Fruit fly (Drosophila melanogaster) whole organism, embryonic: ENCODE data around the gene Mybbp1A.

ENCODE experiments used
- Adf1 ChIP-seq: fragments of 200-800 bp; sonication (Bioruptor generic); IDR thresholded peaks from 2 replicates; pipeline ENCODE4 v1.3.6; 2022; ENCODE audit warnings: missing biosample characterization, missing genetic modification characterization
- Atf6 ChIP-seq: fragments of 200-800 bp; sonication (Bioruptor generic); IDR thresholded peaks from 2 replicates; pipeline ENCODE4 v1.3.6; 2022; ENCODE audit warnings: missing biosample characterization, missing genetic modification characterization
- C15 ChIP-seq: fragments of 200-800 bp; sonication (Bioruptor generic); IDR thresholded peaks from 3 replicates; pipeline ENCODE4 v1.3.6; 2022; ENCODE audit warnings: missing biosample characterization, missing genetic modification characterization
- CG11560 ChIP-seq: fragments of 200-800 bp; sonication (Bioruptor generic); IDR thresholded peaks from 3 replicates; pipeline ENCODE4 v1.3.6; 2022; ENCODE audit warnings: missing biosample characterization, missing genetic modification characterization
- CG11696 ChIP-seq: fragments of 200-800 bp; sonication (Bioruptor generic); IDR thresholded peaks from 2 replicates; pipeline ENCODE4 v1.3.6; 2022; ENCODE audit warnings: missing biosample characterization, missing genetic modification characterization
- CG14860 ChIP-seq: fragments of 200-800 bp; sonication (Bioruptor generic); IDR thresholded peaks from 3 replicates; pipeline ENCODE4 v1.3.6; 2022; ENCODE audit warnings: missing biosample characterization, missing genetic modification characterization; ENCODE audit not compliant: partially characterized antibody
- CG16863 ChIP-seq: fragments of 200-800 bp; sonication (Bioruptor generic); optimal IDR thresholded peaks from 3 replicates; lab custom pipeline; 2016; ENCODE audit warnings: missing biosample characterization, missing genetic modification characterization
- CG17568 ChIP-seq: fragments of 200-800 bp; sonication (Bioruptor generic); optimal IDR thresholded peaks from 2 replicates; lab custom pipeline; 2018; ENCODE audit warnings: missing biosample characterization, mild to moderate bottlenecking, missing genetic modification characterization, moderate library complexity
- CG17829 ChIP-seq: fragments of 200-800 bp; optimal IDR thresholded peaks from 2 replicates; lab custom pipeline; 2019; ENCODE audit warnings: missing biosample characterization, mild to moderate bottlenecking, missing genetic modification characterization, moderate library complexity
- CG1792 ChIP-seq: fragments of 200-800 bp; sonication (Bioruptor generic); optimal IDR thresholded peaks from 2 replicates; lab custom pipeline; 2016; ENCODE audit warnings: missing biosample characterization, missing genetic modification characterization
- CG18476 ChIP-seq: fragments of 200-800 bp; sonication (Bioruptor generic); optimal IDR thresholded peaks from 2 replicates; lab custom pipeline; 2016; ENCODE audit warnings: missing biosample characterization, mild to moderate bottlenecking, missing genetic modification characterization
- CG18619 ChIP-seq: fragments of 200-800 bp; sonication (Bioruptor generic); optimal IDR thresholded peaks from 3 replicates; lab custom pipeline; 2017; ENCODE audit warnings: missing biosample characterization, mild to moderate bottlenecking, missing genetic modification characterization
- CG2199 ChIP-seq: fragments of 200-800 bp; sonication (Bioruptor generic); IDR thresholded peaks from 3 replicates; pipeline ENCODE4 v1.3.6; 2022; ENCODE audit warnings: missing biosample characterization, missing genetic modification characterization
- CG2202 ChIP-seq: fragments of 200-800 bp; sonication (Bioruptor generic); optimal IDR thresholded peaks from 2 replicates; lab custom pipeline; 2018; ENCODE audit warnings: missing biosample characterization, mild to moderate bottlenecking, missing genetic modification characterization
- CG2712 ChIP-seq: fragments of 200-800 bp; optimal IDR thresholded peaks from 3 replicates; lab custom pipeline; 2019; ENCODE audit warnings: missing biosample characterization, mild to moderate bottlenecking, missing genetic modification characterization, moderate library complexity
- CG34422 ChIP-seq: fragments of 200-800 bp; sonication (Bioruptor generic); IDR thresholded peaks from 3 replicates; pipeline ENCODE4 v1.3.6; 2022; ENCODE audit warnings: missing biosample characterization, missing genetic modification characterization
- CG6854 ChIP-seq: fragments of 200-800 bp; sonication (Bioruptor generic); optimal IDR thresholded peaks from 3 replicates; lab custom pipeline; 2017; ENCODE audit warnings: missing biosample characterization, mild to moderate bottlenecking, missing genetic modification characterization
- CG7372 ChIP-seq: fragments of 200-800 bp; sonication (Bioruptor generic); IDR thresholded peaks from 2 replicates; pipeline ENCODE4 v1.3.6; 2022; ENCODE audit warnings: missing biosample characterization, missing genetic modification characterization
- CG7928 ChIP-seq: fragments of 200-800 bp; sonication (Bioruptor generic); optimal IDR thresholded peaks from 2 replicates; lab custom pipeline; 2017; ENCODE audit warnings: missing biosample characterization, mild to moderate bottlenecking, missing genetic modification characterization
- CG8944 ChIP-seq: fragments of 200-800 bp; sonication (Bioruptor generic); optimal IDR thresholded peaks from 3 replicates; lab custom pipeline; 2016; ENCODE audit warnings: missing biosample characterization, missing genetic modification characterization
- Ets65A ChIP-seq: fragments of 200-800 bp; sonication (Bioruptor generic); peaks from one replicate; lab custom pipeline; 2016; ENCODE audit warnings: missing biosample characterization, missing genetic modification characterization
- H2.0 ChIP-seq: fragments of 200-800 bp; sonication (Bioruptor generic); IDR thresholded peaks from 2 replicates; pipeline ENCODE4 v1.3.6; 2022; ENCODE audit warnings: missing biosample characterization, missing genetic modification characterization
- HmgZ ChIP-seq: fragments of 200-800 bp; sonication (Bioruptor generic); optimal IDR thresholded peaks from 2 replicates; lab custom pipeline; 2018; ENCODE audit warnings: missing biosample characterization, mild to moderate bottlenecking, missing genetic modification characterization
- Jarid2 ChIP-seq: fragments of 200-800 bp; sonication (Bioruptor generic); optimal IDR thresholded peaks from 3 replicates; lab custom pipeline; 2017; ENCODE audit warnings: mild to moderate bottlenecking, missing biosample characterization, missing genetic modification reagents, missing genetic modification characterization
- Neu2 ChIP-seq: fragments of 200-800 bp; sonication (Bioruptor generic); optimal IDR thresholded peaks from 3 replicates; lab custom pipeline; 2016; ENCODE audit warnings: missing biosample characterization, missing genetic modification characterization, borderline replicate concordance
- Nf-YB ChIP-seq: fragments of 200-800 bp; sonication (Bioruptor generic); optimal IDR thresholded peaks from 3 replicates; lab custom pipeline; 2019; ENCODE audit warnings: missing biosample characterization, mild to moderate bottlenecking, missing genetic modification characterization, moderate library complexity
- Ravus ChIP-seq: fragments of 200-800 bp; sonication (Bioruptor generic); IDR thresholded peaks from 2 replicates; pipeline ENCODE4 v1.3.6; 2022; ENCODE audit warnings: missing biosample characterization, missing genetic modification characterization
- Six4 ChIP-seq: fragments of 200-800 bp; sonication (Bioruptor generic); optimal IDR thresholded peaks from 2 replicates; lab custom pipeline; 2016; ENCODE audit warnings: missing biosample characterization, missing genetic modification characterization
- Sry-β ChIP-seq: fragments of 200-800 bp; sonication (Bioruptor generic); optimal IDR thresholded peaks from 2 replicates; lab custom pipeline; 2018; ENCODE audit warnings: missing biosample characterization, mild to moderate bottlenecking, missing genetic modification characterization, moderate library complexity
- ap ChIP-seq: fragments of 200-800 bp; sonication (Bioruptor generic); IDR thresholded peaks from 2 replicates; pipeline ENCODE4 v1.3.6; 2022; ENCODE audit warnings: missing biosample characterization, missing genetic modification characterization
- btn ChIP-seq: fragments of 200-800 bp; sonication (Bioruptor generic); optimal IDR thresholded peaks from 2 replicates; lab custom pipeline; 2016; ENCODE audit warnings: missing biosample characterization, missing genetic modification characterization
- cg ChIP-seq: fragments of 200-800 bp; sonication (Bioruptor generic); optimal IDR thresholded peaks from 3 replicates; lab custom pipeline; 2019; ENCODE audit warnings: missing biosample characterization, mild to moderate bottlenecking, missing genetic modification characterization, moderate library complexity
- danr ChIP-seq: fragments of 200-800 bp; sonication (Bioruptor generic); IDR thresholded peaks from 2 replicates; pipeline ENCODE4 v1.3.6; 2022; ENCODE audit warnings: missing biosample characterization, missing genetic modification characterization
- esg ChIP-seq: fragments of 200-800 bp; sonication (Bioruptor generic); conservative IDR thresholded peaks from 2 replicates; pipeline ENCODE4 v1.3.6; 2022; ENCODE audit warnings: missing biosample characterization, missing genetic modification characterization
- fru ChIP-seq: fragments of >200 bp; optimal IDR thresholded peaks from 2 replicates; lab custom pipeline; 2017
- gsb ChIP-seq: fragments of 200-800 bp; sonication (Bioruptor generic); IDR thresholded peaks from 2 replicates; pipeline ENCODE4 v1.3.6; 2022; ENCODE audit warnings: missing biosample characterization, missing genetic modification characterization
- hkb ChIP-seq, 2 experiments: fragments of 200-800 bp in 1 of 2; fragments of >200 bp in 1 of 2; sonication (Bioruptor generic) in 1 of 2; IDR thresholded peaks in 1 of 2; optimal IDR thresholded peaks in 1 of 2; 2 replicates each; pipeline versions ENCODE4 v1.3.6 to Lab custom; 2017 to 2022; ENCODE audit warnings: missing biosample characterization in 1 of 2, missing genetic modification characterization in 1 of 2
- knrl ChIP-seq: fragments of 200-800 bp; sonication (Bioruptor generic); IDR thresholded peaks from 3 replicates; pipeline ENCODE4 v1.3.6; 2022; ENCODE audit warnings: missing biosample characterization, missing genetic modification characterization; ENCODE audit not compliant: partially characterized antibody
- nerfin-1 ChIP-seq: fragments of 200-800 bp; sonication (Bioruptor generic); optimal IDR thresholded peaks from 3 replicates; lab custom pipeline; 2019; ENCODE audit warnings: missing biosample characterization, mild to moderate bottlenecking, missing genetic modification characterization, moderate library complexity
- nom ChIP-seq: fragments of 200-800 bp; sonication (Bioruptor generic); optimal IDR thresholded peaks from 2 replicates; lab custom pipeline; 2017; ENCODE audit warnings: missing biosample characterization, missing genetic modification characterization, mild to moderate bottlenecking, moderate library complexity, missing genetic modification reagents
- pb ChIP-seq: fragments of 200-800 bp; sonication (Bioruptor generic); optimal IDR thresholded peaks from 3 replicates; lab custom pipeline; 2016; ENCODE audit warnings: missing biosample characterization, missing genetic modification characterization
- pho ChIP-seq: fragments of 200-800 bp; sonication (Bioruptor generic); optimal IDR thresholded peaks from 2 replicates; lab custom pipeline; 2016; ENCODE audit warnings: missing biosample characterization, missing genetic modification characterization
- phol ChIP-seq: fragments of 200-800 bp; sonication (Bioruptor generic); optimal IDR thresholded peaks from 3 replicates; lab custom pipeline; 2018; ENCODE audit warnings: missing biosample characterization, mild to moderate bottlenecking, missing genetic modification characterization, moderate library complexity
- pum ChIP-seq: fragments of 200-800 bp; sonication (Bioruptor generic); optimal IDR thresholded peaks from 2 replicates; lab custom pipeline; 2016; ENCODE audit warnings: missing biosample characterization, missing genetic modification characterization
- repo ChIP-seq: fragments of 200-800 bp; sonication (Bioruptor generic); optimal IDR thresholded peaks from 2 replicates; lab custom pipeline; 2016; ENCODE audit warnings: missing biosample characterization, missing genetic modification characterization
- scrt ChIP-seq: fragments of 200-800 bp; sonication (Bioruptor generic); optimal IDR thresholded peaks from 2 replicates; lab custom pipeline; 2018; ENCODE audit warnings: missing biosample characterization, mild to moderate bottlenecking, missing genetic modification characterization, moderate library complexity
- sens ChIP-seq: fragments of 200-800 bp; sonication (Bioruptor generic); peaks from one replicate; lab custom pipeline; 2016; ENCODE audit warnings: missing biosample characterization, missing genetic modification characterization
- tap ChIP-seq: fragments of 200-800 bp; optimal IDR thresholded peaks from 3 replicates; lab custom pipeline; 2019; ENCODE audit warnings: missing biosample characterization, mild to moderate bottlenecking, missing genetic modification characterization, moderate library complexity
- toy ChIP-seq: fragments of 200-800 bp; sonication (Bioruptor generic); IDR thresholded peaks from 2 replicates; pipeline ENCODE4 v1.3.6; 2022; ENCODE audit warnings: missing biosample characterization, missing genetic modification characterization
- trem ChIP-seq: fragments of 200-800 bp; optimal IDR thresholded peaks from 3 replicates; lab custom pipeline; 2019; ENCODE audit warnings: missing biosample characterization, mild to moderate bottlenecking, missing genetic modification characterization, moderate library complexity
- wdn ChIP-seq: fragments of 200-800 bp; sonication (Bioruptor generic); IDR thresholded peaks from 2 replicates; pipeline ENCODE4 v1.3.6; 2022; ENCODE audit warnings: missing biosample characterization, missing genetic modification characterization
- zfh2 ChIP-seq: fragments of 200-800 bp; sonication (Bioruptor generic); optimal IDR thresholded peaks from 2 replicates; lab custom pipeline; 2016; ENCODE audit warnings: missing biosample characterization, missing genetic modification characterization

The Mybbp1A gene

DNA sequence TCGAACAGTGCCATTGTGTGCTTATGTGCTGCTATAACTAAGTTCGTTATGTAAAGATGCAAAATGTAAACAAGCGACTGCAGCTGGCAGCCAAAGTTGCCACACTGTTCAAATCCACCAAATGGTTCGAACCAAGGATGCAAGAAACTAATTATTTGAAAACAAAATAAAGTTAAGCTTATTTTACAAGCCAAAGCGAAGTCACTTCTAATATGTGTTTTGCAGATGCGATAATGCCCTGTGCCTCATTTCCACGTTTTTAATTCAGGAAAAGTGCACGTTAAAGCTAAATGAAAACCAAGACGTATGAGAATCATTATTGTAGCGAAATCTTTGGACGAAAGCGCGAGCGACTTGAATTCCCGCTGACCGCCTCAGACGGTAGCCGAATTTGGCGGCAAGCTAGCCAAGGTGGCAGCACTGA is 8.4 kb upstream of the Mybbp1A start, which contains the start of the genes CG13365 and Vsp37A (continued):
- TF ChIP-seq nerfin-1 (peak; percentile 43), gsb (no peak), CG17829 (tag; lab: Kevin White, UChicago) (peak; percentile 86), Ets65A (GFP tag; lab: Kevin White, UChicago) (peak; percentile 96), fru (lab: Kevin White, UChicago) (no peak), Nf-YB (GFP tag; lab: Kevin White, UChicago) (no peak), Atf6 (0 out of 2 replicates have a peak, but pooled peaks have one; percentile 19), scrt (no peak), Adf1 (no peak), phol (tag; lab: Kevin White, UChicago) (peak; percentile 50), cg (GFP tag; lab: Kevin White, UChicago) (no peak), CG7372 (GFP tag; lab: Robert Waterston, UW) (no peak), tap (tag; lab: Kevin White, UChicago) (no peak), ap (no peak), toy (GFP tag; lab: Robert Waterston, UW) (no peak), CG8944 (peak; percentile 61), CG2202 (tag; lab: Kevin White, UChicago) (no peak), CG16863 (GFP tag; lab: Kevin White, UChicago) (peak; percentile 47), HmgZ (tag; lab: Kevin White, UChicago) (peak; percentile 66), CG7928 (peak; percentile 31), CG2712 (tag; lab: Kevin White, UChicago) (peak; percentile 38), CG1792 (GFP tag; lab: Kevin White, UChicago) (peak; percentile 67), C15 (GFP tag; lab: Robert Waterston, UW) (no peak), CG17568 (GFP tag; lab: Kevin White, UChicago) (no peak), knrl (GFP tag; lab: Robert Waterston, UW) (peak; percentile 20; the same call in 1 of the 3 replicates), CG11696 (no peak), pum (GFP tag; lab: Kevin White, UChicago) (peak; percentile 37), repo (GFP tag; lab: Kevin White, UChicago) (no peak), CG18476 (no peak), CG34422 (GFP tag; lab: Robert Waterston, UW) (peak; percentile 52; the same call in 1 of the 3 replicates), CG18619 (peak; percentile 4), CG11560 (tag; lab: Robert Waterston, UW) (no peak), Jarid2 (GFP tag; lab: Kevin White, UChicago) (no peak), Ravus (GFP tag; lab: Robert Waterston, UW) (no peak), pb (peak; percentile 56), btn (GFP tag; lab: Kevin White, UChicago) (peak; percentile 23), Neu2 (GFP tag; lab: Kevin White, UChicago) (peak; percentile 8), zfh2 (GFP tag; lab: Kevin White, UChicago) (peak; percentile 51), wdn (GFP tag; lab: Robert Waterston, UW) (no peak), CG2199 (no peak), esg (GFP tag; lab: Robert Waterston, UW) (no peak), sens (peak; percentile 90), Six4 (peak; percentile 16), H2.0 (GFP tag; lab: Robert Waterston, UW) (no peak), trem (peak; percentile 61), CG6854 (GFP tag; lab: Kevin White, UChicago) (no peak), CG14860 (GFP tag; lab: Robert Waterston, UW) (no peak), Sry-β (GFP tag; lab: Kevin White, UChicago) (peak; percentile 97), nom (GFP tag; lab: Kevin White, UChicago) (no peak), hkb (optimal IDR thresholded peaks at IDR 0.05; lab: Kevin White, UChicago) (peak; percentile 84), hkb (GFP tag; IDR thresholded peaks at IDR 0.05; lab: Robert Waterston, UW) (peak; percentile 52), pho (GFP tag; lab: Kevin White, UChicago) (peak; percentile 49), danr (no peak)
